Fruit fly (Drosophila melanogaster) whole organism, pupa: ENCODE results near the gene Nmdmc.
A peak's percentile ranks its signal among the peaks of the same experiment; 100 is the strongest.

Experiments
- CG12605 ChIP-seq: fragments of 200-800 bp; sonication (Bioruptor generic); IDR thresholded peaks from 2 replicates; pipeline ENCODE4 v1.3.6; 2022; ENCODE audit warnings: missing biosample characterization, missing genetic modification characterization
- CG14655 ChIP-seq: fragments of 200-800 bp; sonication (Bioruptor generic); optimal IDR thresholded peaks from 3 replicates; lab custom pipeline; 2017; ENCODE audit warnings: mild to moderate bottlenecking, missing biosample characterization, missing genetic modification reagents, missing genetic modification characterization
- CG15710 ChIP-seq: fragments of 200-800 bp; sonication (Bioruptor generic); optimal IDR thresholded peaks from 2 replicates; lab custom pipeline; 2018; ENCODE audit warnings: missing biosample characterization, mild to moderate bottlenecking, missing genetic modification characterization, moderate library complexity
- CG32121 ChIP-seq: fragments of 200-800 bp; sonication (Bioruptor generic); IDR thresholded peaks from 2 replicates; pipeline ENCODE4 v1.3.6; 2022; ENCODE audit warnings: missing biosample characterization, missing genetic modification characterization
- CG34367 ChIP-seq: fragments of 200-800 bp; sonication (Bioruptor generic); optimal IDR thresholded peaks from 2 replicates; lab custom pipeline; 2018; ENCODE audit warnings: missing biosample characterization, mild to moderate bottlenecking, missing genetic modification characterization
- CG4496 ChIP-seq: fragments of 200-800 bp; sonication (Bioruptor generic); IDR thresholded peaks from 3 replicates; pipeline ENCODE4 v1.3.6; 2022; ENCODE audit warnings: missing biosample characterization, missing genetic modification characterization
- CG9948 ChIP-seq: fragments of 200-800 bp; sonication (Bioruptor generic); optimal IDR thresholded peaks from 2 replicates; lab custom pipeline; 2018; ENCODE audit warnings: missing biosample characterization, mild to moderate bottlenecking, missing genetic modification characterization, moderate library complexity
- EcR ChIP-seq: fragments of 200-800 bp; sonication (Bioruptor generic); optimal IDR thresholded peaks from 3 replicates; lab custom pipeline; 2019; ENCODE audit warnings: missing biosample characterization, missing genetic modification characterization, mild to moderate bottlenecking, moderate library complexity, missing genetic modification reagents
- Ets98B ChIP-seq: fragments of 200-800 bp; sonication (Bioruptor generic); IDR thresholded peaks from 2 replicates; pipeline ENCODE4 v1.3.6; 2022; ENCODE audit warnings: missing biosample characterization, missing genetic modification characterization
- Pif1A ChIP-seq: fragments of 200-800 bp; sonication (Bioruptor generic); optimal IDR thresholded peaks from 3 replicates; lab custom pipeline; 2016; ENCODE audit warnings: missing biosample characterization, missing genetic modification characterization
- Pif1B ChIP-seq: fragments of 200-800 bp; sonication (Bioruptor generic); optimal IDR thresholded peaks from 3 replicates; lab custom pipeline; 2016; ENCODE audit warnings: missing biosample characterization, missing genetic modification characterization
- Snoo ChIP-seq: fragments of 200-800 bp; sonication (Bioruptor generic); optimal IDR thresholded peaks from 3 replicates; lab custom pipeline; 2017; ENCODE audit warnings: missing biosample characterization, mild to moderate bottlenecking, missing genetic modification characterization, inconsistent platforms
- gl ChIP-seq: fragments of 200-800 bp; sonication (Bioruptor generic); optimal IDR thresholded peaks from 2 replicates; lab custom pipeline; 2018; ENCODE audit warnings: missing biosample characterization, mild to moderate bottlenecking, missing genetic modification characterization
- rn ChIP-seq: fragments of 200-800 bp; sonication (Bioruptor generic); IDR thresholded peaks from 2 replicates; pipeline ENCODE4 v1.3.6; 2022; ENCODE audit warnings: missing biosample characterization, missing genetic modification characterization

dm6 chr3R:9048466-9049072 lies 1.8 kb downstream of the Nmdmc start, which contains the start of gene Mst85C:
- TF ChIP-seq Snoo (tag; lab: Kevin White, UChicago) (no peak), CG15710 (tag; lab: Kevin White, UChicago) (no peak), Ets98B (GFP tag; lab: Robert Waterston, UW) (no peak), Pif1A (GFP tag; lab: Kevin White, UChicago) (no peak), CG34367 (tag; lab: Kevin White, UChicago) (no peak), Pif1B (GFP tag; lab: Kevin White, UChicago) (no peak), gl (peak; percentile 37), CG9948 (tag; lab: Kevin White, UChicago) (no peak), EcR (GFP tag; lab: Kevin White, UChicago) (peak; percentile 50), rn (GFP tag; lab: Robert Waterston, UW) (no peak), CG32121 (GFP tag; lab: Robert Waterston, UW) (no peak), CG12605 (GFP tag; lab: Robert Waterston, UW) (no peak), CG4496 (GFP tag; lab: Robert Waterston, UW) (no peak), CG14655 (GFP tag; lab: Kevin White, UChicago) (no peak)
